Fruit fly (Drosophila melanogaster) whole organism, embryonic: ENCODE data around the gene Nepl4.

ENCODE experiments used
- CG11504 ChIP-seq: fragments of 200-800 bp; sonication (Bioruptor generic); optimal IDR thresholded peaks from 3 replicates; lab custom pipeline; 2019; ENCODE audit warnings: missing biosample characterization, mild to moderate bottlenecking, missing genetic modification characterization, moderate library complexity
- CG12744 ChIP-seq: fragments of 200-800 bp; sonication (Bioruptor generic); optimal IDR thresholded peaks from 2 replicates; lab custom pipeline; 2016; ENCODE audit warnings: missing biosample characterization, missing genetic modification characterization
- CG7786 ChIP-seq: fragments of 200-800 bp; sonication (Bioruptor generic); optimal IDR thresholded peaks from 2 replicates; lab custom pipeline; 2016; ENCODE audit warnings: missing biosample characterization, missing genetic modification characterization
- Mes4 ChIP-seq: fragments of 200-800 bp; sonication (Bioruptor generic); optimal IDR thresholded peaks from 2 replicates; lab custom pipeline; 2016; ENCODE audit warnings: missing biosample characterization, missing genetic modification characterization
- Taf1 ChIP-seq: fragments of 200-800 bp; sonication (Bioruptor generic); IDR thresholded peaks from 2 replicates; pipeline ENCODE4 v1.3.6; 2022; ENCODE audit warnings: missing biosample characterization, missing genetic modification characterization
- ham ChIP-seq: fragments of 200-800 bp; sonication (Bioruptor generic); IDR thresholded peaks from 2 replicates; pipeline ENCODE4 v1.3.6; 2022; ENCODE audit warnings: missing biosample characterization, missing genetic modification characterization
- kay ChIP-seq: fragments of 200-800 bp; sonication (Bioruptor generic); optimal IDR thresholded peaks from 2 replicates; lab custom pipeline; 2016; ENCODE audit warnings: missing biosample characterization, missing genetic modification characterization
- org-1 ChIP-seq: fragments of 200-800 bp; sonication (Bioruptor generic); optimal IDR thresholded peaks from 2 replicates; lab custom pipeline; 2017; ENCODE audit warnings: missing biosample characterization, missing genetic modification characterization
- pan ChIP-seq, 4 experiments: fragments of >200 bp in 3 of 4; fragments of 200-800 bp in 1 of 4; sonication (Bioruptor generic) in 1 of 4; optimal IDR thresholded peaks in 3 of 4; IDR thresholded peaks in 1 of 4; 2 replicates each; pipeline versions ENCODE4 v1.3.6 to Lab custom; 2017 to 2022; ENCODE audit warnings: missing biosample characterization in 2 of 4, missing genetic modification characterization in 2 of 4, mixed read lengths in 1 of 4
- sd ChIP-seq: fragments of 200-800 bp; sonication (Bioruptor generic); optimal IDR thresholded peaks from 3 replicates; lab custom pipeline; 2018; ENCODE audit warnings: missing biosample characterization, mild to moderate bottlenecking, missing genetic modification characterization, moderate library complexity
- usp ChIP-seq: fragments of >200 bp; optimal IDR thresholded peaks from 2 replicates; lab custom pipeline; 2017; ENCODE audit warnings: missing biosample characterization, missing genetic modification characterization

- TF ChIP-seq CG12744 (GFP tag; lab: Kevin White, UChicago), result no peak
- TF ChIP-seq org-1 (GFP tag; lab: Kevin White, UChicago), result no peak
- TF ChIP-seq Mes4 (GFP tag; lab: Kevin White, UChicago), result no peak
- no peak for TF ChIP-seq CG7786 (GFP tag; lab: Kevin White, UChicago)
- TF ChIP-seq Taf1 (GFP tag; lab: Robert Waterston, UW), result no peak
- no peak for TF ChIP-seq pan (optimal IDR thresholded peaks at IDR 0.05; lab: Kevin White, UChicago)
- TF ChIP-seq pan (GFP tag; optimal IDR thresholded peaks at IDR 0.05 in 1 of 2, IDR thresholded peaks at IDR 0.05 in 1 of 2), result no peak
- no peak for TF ChIP-seq sd (tag; lab: Kevin White, UChicago)
- no peak for TF ChIP-seq CG11504 (tag; lab: Kevin White, UChicago)
- no peak for TF ChIP-seq ham (GFP tag; lab: Robert Waterston, UW)
- no peak for TF ChIP-seq kay (GFP tag; lab: Kevin White, UChicago)
- TF ChIP-seq usp (GFP tag; lab: Kevin White, UChicago), result no peak
Measured at dm6 chr2L:6369286-6369685, 1.6 kb downstream of the Nepl4 start.
